Worm (Caenorhabditis elegans): ENCODE data around the gene cwp-2.

- TF ChIP-seq unc-62 (GFP tag; optimal IDR thresholded peaks at IDR 0.05 in 1 of 2) (no peak), unc-62 (tag; optimal IDR thresholded peaks at IDR 0.05) (no peak), ceh-28 (tag; optimal IDR thresholded peaks at IDR 0.05) (no peak), skn-1 (tag; optimal IDR thresholded peaks at IDR 0.05) (no peak), snpc-4 (tag; optimal IDR thresholded peaks at IDR 0.05) (no peak), nhr-28 (tag; optimal IDR thresholded peaks at IDR 0.05) (no peak), lsy-2 (tag; optimal IDR thresholded peaks at IDR 0.05) (no peak), mdl-1 (tag; optimal IDR thresholded peaks at IDR 0.05) (no peak), unc-39 (tag; optimal IDR thresholded peaks at IDR 0.05) (no peak), fos-1 (tag; optimal IDR thresholded peaks at IDR 0.05) (no peak), lin-13 (GFP tag; optimal IDR thresholded peaks at IDR 0.05) (no peak), nhr-25 (tag; optimal IDR thresholded peaks at IDR 0.05; ENCODE audit: borderline replicate concordance, insufficient read depth) (no peak), fkh-10 (GFP tag; optimal IDR thresholded peaks at IDR 0.05) (no peak)
Measured at ce11 chrV:4800794-4801193, 41.6 kb downstream of the cwp-2 start, which contains the start of gene R02F11.1.
